Fruit fly (Drosophila melanogaster) whole organism, embryonic: ENCODE data around the gene Cngl.

Source experiments
- CG11456 ChIP-seq: fragments of 200-800 bp; sonication (Bioruptor generic); IDR thresholded peaks from 3 replicates; pipeline ENCODE4 v1.3.6; 2022; ENCODE audit warnings: missing biosample characterization, missing genetic modification characterization
- CG11504 ChIP-seq: fragments of 200-800 bp; sonication (Bioruptor generic); optimal IDR thresholded peaks from 3 replicates; lab custom pipeline; 2019; ENCODE audit warnings: missing biosample characterization, mild to moderate bottlenecking, missing genetic modification characterization, moderate library complexity
- CG12769 ChIP-seq: fragments of 200-800 bp; sonication (Bioruptor generic); optimal IDR thresholded peaks from 2 replicates; lab custom pipeline; 2019; ENCODE audit warnings: missing biosample characterization, mild to moderate bottlenecking, missing genetic modification characterization, moderate library complexity
- CG13424 ChIP-seq: fragments of 200-800 bp; sonication (Bioruptor generic); optimal IDR thresholded peaks from 2 replicates; lab custom pipeline; 2019; ENCODE audit warnings: missing biosample characterization, mild to moderate bottlenecking, missing genetic modification characterization, moderate library complexity
- CG13894 ChIP-seq: fragments of 200-800 bp; sonication (Bioruptor generic); optimal IDR thresholded peaks from 3 replicates; lab custom pipeline; 2018; ENCODE audit warnings: missing biosample characterization, mild to moderate bottlenecking, missing genetic modification characterization, moderate library complexity
- CG1602 ChIP-seq: fragments of 200-800 bp; sonication (Bioruptor generic); optimal IDR thresholded peaks from 3 replicates; lab custom pipeline; 2016; ENCODE audit warnings: missing biosample characterization, missing genetic modification characterization
- CG1603 ChIP-seq: fragments of 200-800 bp; sonication (Bioruptor generic); optimal IDR thresholded peaks from 2 replicates; lab custom pipeline; 2019; ENCODE audit warnings: missing biosample characterization, mild to moderate bottlenecking, missing genetic modification characterization, moderate library complexity
- CG18599 ChIP-seq: fragments of 200-800 bp; sonication (Bioruptor generic); optimal IDR thresholded peaks from 3 replicates; lab custom pipeline; 2017; ENCODE audit warnings: missing biosample characterization, missing genetic modification characterization, mild to moderate bottlenecking, moderate library complexity, missing genetic modification reagents
- CG2678 ChIP-seq: fragments of 200-800 bp; sonication (Bioruptor generic); optimal IDR thresholded peaks from 3 replicates; lab custom pipeline; 2019; ENCODE audit warnings: missing biosample characterization, mild to moderate bottlenecking, missing genetic modification characterization, moderate library complexity
- CG2889 ChIP-seq: fragments of 200-800 bp; sonication (Bioruptor generic); IDR thresholded peaks from 3 replicates; pipeline ENCODE4 v1.3.6; 2022; ENCODE audit warnings: missing biosample characterization, missing genetic modification characterization
- CG3847 ChIP-seq: fragments of 200-800 bp; sonication (Bioruptor generic); IDR thresholded peaks from 2 replicates; pipeline ENCODE4 v1.3.6; 2022; ENCODE audit warnings: missing biosample characterization, missing genetic modification characterization
- CG6654 ChIP-seq: fragments of 200-800 bp; sonication (Bioruptor generic); optimal IDR thresholded peaks from 2 replicates; lab custom pipeline; 2017; ENCODE audit warnings: missing biosample characterization, mild to moderate bottlenecking, missing genetic modification characterization
- CG7839 ChIP-seq: fragments of 200-800 bp; sonication (Bioruptor generic); optimal IDR thresholded peaks from 3 replicates; lab custom pipeline; 2018; ENCODE audit warnings: missing biosample characterization, mild to moderate bottlenecking, missing genetic modification characterization, moderate library complexity
- CG8089 ChIP-seq: fragments of 200-800 bp; sonication (Bioruptor generic); optimal IDR thresholded peaks from 3 replicates; lab custom pipeline; 2016; ENCODE audit warnings: missing biosample characterization, missing genetic modification characterization
- CG8290 ChIP-seq, 3 experiments: fragments of 200-800 bp; sonication (Bioruptor generic); optimal IDR thresholded peaks; 2 replicates each; lab custom pipeline; 2016 to 2019; ENCODE audit warnings: missing biosample characterization in 3 of 3, missing genetic modification characterization in 3 of 3, mild to moderate bottlenecking in 2 of 3, moderate library complexity in 1 of 3
- CG9727 ChIP-seq: fragments of 200-800 bp; sonication (Bioruptor generic); optimal IDR thresholded peaks from 3 replicates; lab custom pipeline; 2017; ENCODE audit warnings: missing biosample characterization, mild to moderate bottlenecking, missing genetic modification characterization
- Dip3 ChIP-seq: fragments of 200-800 bp; sonication (Bioruptor generic); optimal IDR thresholded peaks from 3 replicates; lab custom pipeline; 2016; ENCODE audit warnings: missing biosample characterization, missing genetic modification characterization
- Ets65A ChIP-seq: fragments of 200-800 bp; sonication (Bioruptor generic); peaks from one replicate; lab custom pipeline; 2016; ENCODE audit warnings: missing biosample characterization, missing genetic modification characterization
- Gug ChIP-seq: fragments of 200-800 bp; sonication (Bioruptor generic); IDR thresholded peaks from 4 replicates; pipeline ENCODE4 v1.3.6; 2022; ENCODE audit warnings: missing biosample characterization, missing genetic modification characterization
- HLH3B ChIP-seq: fragments of 200-800 bp; sonication (Bioruptor generic); IDR thresholded peaks from 2 replicates; pipeline ENCODE4 v1.3.6; 2022; ENCODE audit warnings: missing biosample characterization, missing genetic modification characterization
- HLH54F ChIP-seq: fragments of 200-800 bp; sonication (Bioruptor generic); optimal IDR thresholded peaks from 3 replicates; lab custom pipeline; 2016; ENCODE audit warnings: missing biosample characterization, missing genetic modification characterization
- Hand ChIP-seq: fragments of 200-800 bp; sonication (Bioruptor generic); optimal IDR thresholded peaks from 2 replicates; lab custom pipeline; 2017; ENCODE audit warnings: mild to moderate bottlenecking, missing biosample characterization, missing genetic modification reagents, missing genetic modification characterization
- Hey ChIP-seq: fragments of 200-800 bp; sonication (Bioruptor generic); optimal IDR thresholded peaks from 3 replicates; lab custom pipeline; 2018; ENCODE audit warnings: missing biosample characterization, mild to moderate bottlenecking, missing genetic modification characterization
- Med ChIP-seq: fragments of 200-800 bp; sonication (Bioruptor generic); peaks from one replicate; lab custom pipeline; 2016; ENCODE audit warnings: missing biosample characterization, missing genetic modification characterization, mild to moderate bottlenecking, inconsistent platforms, moderate library complexity
- Ptx1 ChIP-seq: fragments of 200-800 bp; sonication (Bioruptor generic); IDR thresholded peaks from 2 replicates; pipeline ENCODE4 v1.3.6; 2022; ENCODE audit warnings: missing biosample characterization, missing genetic modification characterization
- ara ChIP-seq: fragments of 200-800 bp; sonication (Bioruptor generic); IDR thresholded peaks from 2 replicates; pipeline ENCODE4 v1.3.6; 2022; ENCODE audit warnings: missing biosample characterization, missing genetic modification characterization
- ash1 ChIP-seq: fragments of 200-800 bp; sonication (Bioruptor generic); optimal IDR thresholded peaks from 2 replicates; lab custom pipeline; 2018; ENCODE audit warnings: missing biosample characterization, mild to moderate bottlenecking, missing genetic modification characterization
- bsh ChIP-seq, 2 experiments: fragments of 200-800 bp; sonication (Bioruptor generic); optimal IDR thresholded peaks; 2 replicates each; lab custom pipeline; 2017 to 2018; ENCODE audit warnings: mild to moderate bottlenecking in 2 of 2, missing biosample characterization in 2 of 2, missing genetic modification characterization in 2 of 2, moderate library complexity in 1 of 2
- cg ChIP-seq: fragments of 200-800 bp; sonication (Bioruptor generic); optimal IDR thresholded peaks from 3 replicates; lab custom pipeline; 2019; ENCODE audit warnings: missing biosample characterization, mild to moderate bottlenecking, missing genetic modification characterization, moderate library complexity
- crol ChIP-seq: fragments of 200-800 bp; sonication (Bioruptor generic); IDR thresholded peaks from 2 replicates; pipeline ENCODE4 v1.3.6; 2022; ENCODE audit warnings: missing biosample characterization, missing genetic modification characterization
- dmrt99B ChIP-seq: fragments of 200-800 bp; sonication (Bioruptor generic); optimal IDR thresholded peaks from 2 replicates; lab custom pipeline; 2018; ENCODE audit warnings: missing biosample characterization, mild to moderate bottlenecking, missing genetic modification characterization, moderate library complexity
- ftz-f1 ChIP-seq: fragments of 200-800 bp; sonication (Bioruptor generic); optimal IDR thresholded peaks from 2 replicates; lab custom pipeline; 2016; ENCODE audit warnings: missing biosample characterization, missing genetic modification characterization
- gem ChIP-seq: fragments of 200-800 bp; sonication (Bioruptor generic); optimal IDR thresholded peaks from 2 replicates; lab custom pipeline; 2019; ENCODE audit warnings: missing biosample characterization, mild to moderate bottlenecking, missing genetic modification characterization, moderate library complexity
- grau ChIP-seq: fragments of 200-800 bp; optimal IDR thresholded peaks from 3 replicates; lab custom pipeline; 2019; ENCODE audit warnings: missing biosample characterization, mild to moderate bottlenecking, missing genetic modification characterization, moderate library complexity
- ind ChIP-seq: fragments of 200-800 bp; sonication (Bioruptor generic); optimal IDR thresholded peaks from 3 replicates; lab custom pipeline; 2016; ENCODE audit warnings: missing biosample characterization, missing genetic modification characterization
- kah ChIP-seq: fragments of 200-800 bp; sonication (Bioruptor generic); optimal IDR thresholded peaks from 2 replicates; lab custom pipeline; 2018; ENCODE audit warnings: missing biosample characterization, mild to moderate bottlenecking, missing genetic modification characterization
- lmd ChIP-seq: fragments of 200-800 bp; sonication (Bioruptor generic); IDR thresholded peaks from 2 replicates; pipeline ENCODE4 v1.3.6; 2022; ENCODE audit warnings: missing biosample characterization, missing genetic modification characterization
- row ChIP-seq: fragments of 200-800 bp; sonication (Bioruptor generic); IDR thresholded peaks from 3 replicates; pipeline ENCODE4 v1.3.6; 2022; ENCODE audit warnings: missing biosample characterization, missing genetic modification characterization
- tio ChIP-seq: fragments of 200-800 bp; sonication (Bioruptor generic); optimal IDR thresholded peaks from 2 replicates; lab custom pipeline; 2017; ENCODE audit warnings: missing biosample characterization, missing genetic modification characterization, inconsistent platforms
- z ChIP-seq: fragments of 200-800 bp; sonication (Bioruptor generic); IDR thresholded peaks from 3 replicates; pipeline ENCODE4 v1.3.6; 2022; ENCODE audit warnings: missing biosample characterization, missing genetic modification characterization
- zfh1 ChIP-seq: fragments of 200-800 bp; sonication (Bioruptor generic); IDR thresholded peaks from 3 replicates; pipeline ENCODE4 v1.3.6; 2022; ENCODE audit warnings: missing biosample characterization, missing genetic modification characterization

The Cngl gene

DNA sequence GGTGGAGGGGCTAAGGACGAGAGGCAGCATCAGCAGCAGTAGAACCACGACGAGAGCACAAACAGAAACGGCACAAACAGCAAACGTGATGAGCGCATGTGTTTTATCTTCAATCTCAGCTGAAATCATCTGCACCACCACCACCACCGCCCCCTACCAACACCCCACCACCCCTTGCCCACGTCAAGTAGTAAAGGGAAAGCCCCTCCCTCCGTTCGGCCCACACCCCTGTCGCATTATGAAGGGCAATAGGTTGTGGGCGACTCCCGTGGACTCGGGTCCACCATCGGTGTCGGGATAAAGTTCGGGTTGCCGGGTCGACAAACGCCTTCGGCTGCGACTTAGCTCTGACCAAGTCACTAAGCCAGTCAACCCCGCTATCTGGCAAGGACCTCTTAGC, 2.5 kb upstream of the Cngl start (continued):
- TF ChIP-seq CG12769 = no peak
- no peak for TF ChIP-seq CG1602 (GFP tag; lab: Kevin White, UChicago)
- peak; percentile 89 for TF ChIP-seq crol (GFP tag; lab: Robert Waterston, UW)
- no peak for TF ChIP-seq ash1
- no peak for TF ChIP-seq CG13424
- peak; percentile 16 for TF ChIP-seq cg
- TF ChIP-seq CG13894 = peak; percentile 48

DNA sequence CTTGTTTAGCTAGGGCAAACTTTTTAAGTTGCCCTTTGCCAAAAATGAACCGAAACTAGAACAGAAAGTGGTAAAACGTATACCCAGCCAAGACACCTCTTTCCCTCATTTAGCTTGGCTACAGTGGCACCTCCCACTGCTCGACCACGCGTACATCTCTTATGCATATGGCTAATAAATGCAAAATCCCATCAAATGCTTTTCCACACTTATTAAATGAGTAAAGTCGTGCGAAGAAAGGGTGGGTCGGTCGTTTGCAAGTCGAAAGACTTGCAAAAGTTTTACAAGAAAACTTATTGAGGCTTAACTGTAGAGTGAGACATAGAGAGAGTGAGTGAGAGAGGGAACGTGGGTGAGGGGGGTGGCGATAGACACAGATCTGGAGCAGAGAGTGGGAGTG, 34.2 kb downstream of the Cngl start:
- peak; percentile 22; the same call in 1 of the 2 replicates for TF ChIP-seq Ptx1 (GFP tag; lab: Robert Waterston, UW)
- TF ChIP-seq Ets65A = peak; percentile 88
- peak; percentile 63 for TF ChIP-seq row
- TF ChIP-seq CG8089 (GFP tag; lab: Kevin White, UChicago) = no peak
- peak; percentile 16 for TF ChIP-seq gem
- TF ChIP-seq CG1603 (tag; lab: Kevin White, UChicago) = peak; percentile 36
- 0 out of 2 replicates have a peak, but pooled peaks have one; percentile 12 for TF ChIP-seq HLH3B (GFP tag; lab: Robert Waterston, UW)
- no peak for TF ChIP-seq tio (GFP tag; lab: Kevin White, UChicago)
- peak; percentile 86 for TF ChIP-seq z (GFP tag; lab: Robert Waterston, UW)
- TF ChIP-seq CG11456 (GFP tag; lab: Robert Waterston, UW) = no peak
- peak; percentile 5 for TF ChIP-seq dmrt99B
- 0 out of 2 replicates have a peak, but pooled peaks have one; percentile 12 for TF ChIP-seq lmd (GFP tag; lab: Robert Waterston, UW)
- TF ChIP-seq Hey (tag; lab: Kevin White, UChicago) = no peak
- TF ChIP-seq kah (GFP tag; lab: Kevin White, UChicago) = no peak
- no peak for TF ChIP-seq HLH54F (GFP tag; lab: Kevin White, UChicago)
- peak; percentile 8 for TF ChIP-seq CG11504 (tag; lab: Kevin White, UChicago)
- no peak for TF ChIP-seq Hand
- no peak for TF ChIP-seq CG8290 (GFP tag; optimal IDR thresholded peaks at IDR 0.05; lab: Kevin White, UChicago)
- peak in 1 of 2 experiments; percentile 29 for TF ChIP-seq CG8290 (tag; optimal IDR thresholded peaks at IDR 0.05; lab: Kevin White, UChicago)
- no peak for TF ChIP-seq ftz-f1 (GFP tag; lab: Kevin White, UChicago)
- TF ChIP-seq bsh (GFP tag; optimal IDR thresholded peaks at IDR 0.05; lab: Kevin White, UChicago) = peak in 1 of 2 experiments; percentile 3
- TF ChIP-seq zfh1 (GFP tag; lab: Robert Waterston, UW) = peak; percentile 23; the same call in 1 of the 3 replicates
- TF ChIP-seq ara (GFP tag; lab: Robert Waterston, UW) = no peak
- TF ChIP-seq CG7839 (tag; lab: Kevin White, UChicago) = peak; percentile 16
- TF ChIP-seq grau (tag; lab: Kevin White, UChicago) = peak; percentile 71
- 0 out of 2 replicates have a peak, but pooled peaks have one; percentile 10 for TF ChIP-seq CG3847 (GFP tag; lab: Robert Waterston, UW)
- TF ChIP-seq CG9727 (GFP tag; lab: Kevin White, UChicago) = no peak
- TF ChIP-seq Dip3 (GFP tag; lab: Kevin White, UChicago) = no peak
- peak; percentile 3 for TF ChIP-seq CG2678
- no peak for TF ChIP-seq CG6654 (GFP tag; lab: Kevin White, UChicago)
- 0 out of 3 replicates have a peak, but pooled peaks have one; percentile 20 for TF ChIP-seq CG2889 (GFP tag; lab: Robert Waterston, UW)
- TF ChIP-seq Med (GFP tag; lab: Kevin White, UChicago) = peak; percentile 68
- peak; percentile 8 for TF ChIP-seq ind (GFP tag; lab: Kevin White, UChicago)
- 0 out of 4 replicates have a peak, but pooled peaks have one; percentile 20 for TF ChIP-seq Gug (GFP tag; lab: Robert Waterston, UW)
- TF ChIP-seq CG18599 (GFP tag; lab: Kevin White, UChicago) = peak; percentile 23
